Fruit fly (Drosophila melanogaster): ENCODE results near the gene CG15894.
A peak's percentile ranks its signal among the peaks of the same experiment; 100 is the strongest.

Gene CG15894

DNA sequence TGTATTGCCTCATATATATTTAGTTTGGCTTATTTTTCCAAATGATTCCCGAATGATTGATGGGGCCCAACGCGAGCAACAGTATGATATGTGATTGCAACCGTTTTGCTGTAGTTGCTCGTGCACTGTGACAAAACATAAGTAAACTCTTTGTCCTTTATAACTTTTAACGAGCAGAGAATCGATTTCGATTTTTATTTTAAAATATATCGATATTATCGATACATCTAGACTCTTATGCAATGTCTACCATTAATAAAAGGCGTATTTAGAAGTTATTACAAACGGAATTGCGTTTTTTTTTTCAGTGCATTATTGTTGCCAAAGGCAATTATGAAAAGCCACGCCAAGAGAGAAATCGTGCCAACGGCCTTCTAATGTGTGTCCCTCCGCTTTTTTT lies 6.6 kb downstream of the CG15894 start:
- no peak for TF ChIP-seq pan (optimal IDR thresholded peaks at IDR 0.05)

DNA sequence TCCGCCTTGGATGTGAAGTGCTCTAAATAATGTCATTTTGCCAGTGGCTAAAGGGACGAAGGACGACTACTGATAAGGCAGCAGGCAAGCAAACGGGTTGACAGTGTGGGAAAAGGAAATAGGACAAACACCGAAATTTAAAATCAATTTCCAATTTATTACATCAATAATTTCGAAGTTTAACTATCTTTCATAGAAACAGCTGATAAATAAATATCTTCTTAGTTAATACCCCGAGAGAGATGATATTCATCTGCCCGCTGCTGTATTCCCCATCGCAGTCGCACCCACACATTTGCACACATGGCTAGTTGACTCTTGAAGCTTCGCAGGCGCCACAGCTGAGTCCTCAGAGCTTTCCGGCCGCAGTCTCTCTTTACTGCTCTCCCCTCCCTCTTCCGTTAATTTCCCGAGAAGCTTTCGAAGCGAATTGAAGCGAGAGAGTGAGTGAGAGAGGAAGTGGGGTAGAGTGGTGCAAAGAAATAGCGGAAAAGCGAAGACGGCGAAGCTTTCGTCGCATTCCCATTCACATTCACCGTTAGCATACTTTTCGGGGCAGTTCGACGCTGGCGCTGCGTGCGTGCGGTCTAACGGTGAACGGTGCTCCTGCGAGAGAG lies 8.0 kb downstream of the CG15894 start:
- TF ChIP-seq psq (optimal IDR thresholded peaks at IDR 0.05) = no peak
- no peak for TF ChIP-seq Dll (optimal IDR thresholded peaks at IDR 0.05)
- no peak for TF ChIP-seq CG8478 (optimal IDR thresholded peaks at IDR 0.05)
- TF ChIP-seq EcR (GFP tag; optimal IDR thresholded peaks at IDR 0.05) = no peak
- TF ChIP-seq pan (optimal IDR thresholded peaks at IDR 0.05) = no peak
- no peak for TF ChIP-seq usp (GFP tag; optimal IDR thresholded peaks at IDR 0.05)

DNA sequence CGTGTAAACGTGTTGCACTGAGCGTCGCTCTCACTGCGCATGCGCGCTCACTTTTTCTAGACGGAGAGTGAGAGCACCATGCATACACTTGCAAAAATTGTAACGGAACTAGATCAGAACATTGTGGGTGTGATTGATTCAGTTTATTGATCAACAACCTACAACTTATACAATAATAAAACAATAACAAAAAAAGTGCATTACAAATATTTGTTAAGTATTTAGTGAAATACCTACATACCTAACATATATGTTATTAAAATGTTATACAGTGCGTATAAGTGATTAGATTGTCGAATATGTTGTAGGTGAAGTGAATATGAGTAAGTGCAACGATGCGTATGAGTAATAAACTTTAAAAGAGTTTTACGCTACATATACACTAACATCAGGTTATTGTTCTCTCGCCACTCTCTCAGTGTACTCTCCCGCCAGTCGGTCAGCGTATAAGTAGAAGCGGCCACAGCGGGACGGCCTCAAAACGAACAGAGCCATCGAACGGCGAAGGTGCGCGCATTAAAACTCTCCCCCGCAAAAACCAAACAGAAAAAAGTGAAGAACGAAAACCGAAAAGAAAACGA lies 21.4 kb downstream of the CG15894 start, which contains the start of gene CG42240:
TSS of gene CG42240 (plus strand) at position 474 of the 581 bp plus-strand sequence.
- no peak for TF ChIP-seq pan (optimal IDR thresholded peaks at IDR 0.05)
- no peak for TF ChIP-seq Dll (optimal IDR thresholded peaks at IDR 0.05)
- TF ChIP-seq psq (optimal IDR thresholded peaks at IDR 0.05) = no peak
- no peak for TF ChIP-seq CG8478 (optimal IDR thresholded peaks at IDR 0.05)
- no peak for TF ChIP-seq usp (GFP tag; optimal IDR thresholded peaks at IDR 0.05)
- TF ChIP-seq EcR (GFP tag; optimal IDR thresholded peaks at IDR 0.05) = no peak

DNA sequence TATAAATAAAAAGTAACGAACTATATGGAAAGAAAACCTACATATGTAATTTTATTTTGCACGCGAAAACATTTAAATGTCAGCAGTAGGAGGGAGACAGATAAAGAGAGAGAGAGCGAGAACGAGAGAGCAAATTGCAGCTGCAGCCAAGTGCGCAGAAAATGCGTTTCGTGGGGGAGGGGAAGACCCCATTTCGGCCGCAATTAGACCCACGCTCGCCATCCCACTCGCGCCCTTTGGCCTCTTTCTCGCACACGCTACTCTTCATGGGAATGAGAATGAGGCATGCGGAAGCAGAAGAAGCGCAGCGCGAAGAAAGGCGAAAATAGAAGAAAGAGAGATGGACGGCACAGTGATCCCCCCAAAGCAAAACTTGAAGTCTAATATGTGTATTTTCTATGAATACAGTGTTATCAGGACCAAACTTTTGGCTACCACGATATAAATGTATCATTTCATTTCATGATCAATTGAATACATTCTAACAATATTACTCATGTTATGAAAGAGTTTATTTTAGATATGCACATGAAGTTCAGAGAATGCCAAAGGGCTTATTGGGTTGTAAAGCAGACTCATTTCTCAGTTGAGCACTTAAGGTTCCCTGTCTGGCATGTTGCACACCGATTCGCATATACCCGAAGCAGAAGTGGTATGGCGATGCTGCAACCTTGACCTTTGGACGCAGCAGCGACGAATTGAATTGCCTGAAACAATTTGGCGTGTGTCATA lies 24.1 kb downstream of the CG15894 start:
- TF ChIP-seq pan (optimal IDR thresholded peaks at IDR 0.05) (no peak), psq (optimal IDR thresholded peaks at IDR 0.05) (no peak), usp (GFP tag; optimal IDR thresholded peaks at IDR 0.05) (no peak), Dll (optimal IDR thresholded peaks at IDR 0.05) (no peak), EcR (GFP tag; optimal IDR thresholded peaks at IDR 0.05) (no peak)

DNA sequence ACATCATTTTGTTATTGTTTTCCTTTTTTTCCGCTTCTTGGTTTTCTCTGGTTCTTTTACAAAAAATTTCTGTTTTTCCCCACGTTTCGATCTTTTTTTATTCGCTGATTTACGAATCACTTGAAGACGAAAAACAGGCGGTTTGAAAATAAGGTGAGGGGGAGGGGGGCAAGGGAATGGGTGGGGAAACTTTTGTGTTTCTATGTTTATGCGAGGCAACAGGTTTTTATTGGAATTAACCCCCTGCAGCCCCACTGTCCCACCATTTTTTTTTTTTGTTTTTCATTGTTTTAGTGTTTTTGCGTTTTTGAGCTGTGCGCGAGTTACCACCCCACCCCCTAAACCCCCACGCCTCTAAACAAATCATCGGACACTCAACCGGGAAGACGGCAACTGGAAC lies 25.9 kb downstream of the CG15894 start:
- TF ChIP-seq EcR (GFP tag; optimal IDR thresholded peaks at IDR 0.05) (no peak), psq (optimal IDR thresholded peaks at IDR 0.05) (no peak), pan (optimal IDR thresholded peaks at IDR 0.05) (no peak), Dll (optimal IDR thresholded peaks at IDR 0.05) (no peak), CG8478 (optimal IDR thresholded peaks at IDR 0.05) (no peak)

DNA sequence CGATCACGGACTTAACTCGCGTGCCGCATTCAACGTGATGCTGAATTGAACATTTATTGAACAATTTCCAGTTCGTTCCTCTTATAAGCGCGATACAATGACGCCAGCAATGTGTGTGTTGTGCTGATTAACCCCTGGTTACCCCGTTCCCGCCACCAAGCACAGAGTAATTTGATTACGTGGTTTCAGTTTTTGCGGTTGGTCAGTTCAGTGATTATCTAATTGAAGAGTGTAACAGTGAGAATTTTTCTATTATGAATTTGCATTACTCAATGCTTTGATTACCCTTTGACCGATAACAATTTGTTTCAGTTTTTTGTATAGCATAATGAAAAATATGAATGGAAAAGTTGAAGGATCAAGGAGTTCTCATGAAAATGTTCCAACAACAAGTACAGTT lies 28.7 kb downstream of the CG15894 start, which contains the start of gene CG3842:
TSS of gene CG3842 (plus strand) at position 61 of the 400 bp plus-strand sequence.
- no peak for TF ChIP-seq EcR (GFP tag; optimal IDR thresholded peaks at IDR 0.05)
- no peak for TF ChIP-seq psq (optimal IDR thresholded peaks at IDR 0.05)
- no peak for TF ChIP-seq CG8478 (optimal IDR thresholded peaks at IDR 0.05)
- TF ChIP-seq pan (optimal IDR thresholded peaks at IDR 0.05) = no peak
- no peak for TF ChIP-seq usp (GFP tag; optimal IDR thresholded peaks at IDR 0.05)
- no peak for TF ChIP-seq Dll (optimal IDR thresholded peaks at IDR 0.05)

DNA sequence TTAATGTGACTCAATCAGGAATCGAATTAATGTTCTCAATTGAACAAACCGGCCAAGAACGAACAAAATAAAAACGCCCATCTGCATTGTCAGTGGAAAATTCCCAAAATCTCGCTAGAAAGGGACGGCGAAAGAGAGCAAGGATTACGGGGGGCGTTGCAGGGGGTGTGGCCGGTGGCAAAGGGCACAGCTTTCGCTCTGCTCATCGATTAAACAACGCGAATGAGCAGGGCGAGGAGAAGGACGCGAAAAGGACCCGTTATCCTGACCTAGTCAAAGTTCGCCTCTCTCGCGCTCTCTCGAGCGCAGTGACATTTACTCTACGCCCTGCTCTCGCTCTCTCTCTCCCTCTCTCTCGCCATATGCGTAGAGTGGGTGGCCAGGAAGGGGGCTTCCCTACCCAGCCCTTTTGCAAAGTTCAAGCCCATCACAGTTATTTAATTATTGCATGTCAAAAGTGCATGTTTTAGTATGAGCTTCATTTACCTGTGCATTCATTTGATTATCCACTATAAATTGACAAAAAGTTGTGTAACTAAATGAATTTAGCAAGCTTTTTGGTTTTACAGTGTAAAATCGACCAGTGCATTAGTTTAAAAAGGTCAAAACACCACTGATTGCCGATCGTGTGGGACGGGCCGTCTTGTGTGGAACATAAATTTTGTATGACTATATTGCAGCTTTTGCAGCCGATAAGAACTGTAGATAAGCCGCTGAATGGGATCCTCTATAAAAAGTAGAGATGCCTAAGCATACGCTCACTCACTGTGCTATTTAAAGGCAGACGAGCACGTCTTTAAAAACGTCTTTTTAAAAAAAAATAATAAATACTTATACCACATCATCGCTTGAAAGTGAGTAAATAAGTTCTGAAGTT lies 30.0 kb downstream of the CG15894 start:
- no peak for TF ChIP-seq pan (optimal IDR thresholded peaks at IDR 0.05)
- no peak for TF ChIP-seq CG8478 (optimal IDR thresholded peaks at IDR 0.05)
- no peak for TF ChIP-seq Dll (optimal IDR thresholded peaks at IDR 0.05)
- TF ChIP-seq psq (optimal IDR thresholded peaks at IDR 0.05) = no peak
- no peak for TF ChIP-seq usp (GFP tag; optimal IDR thresholded peaks at IDR 0.05)
- TF ChIP-seq EcR (GFP tag; optimal IDR thresholded peaks at IDR 0.05) = no peak

DNA sequence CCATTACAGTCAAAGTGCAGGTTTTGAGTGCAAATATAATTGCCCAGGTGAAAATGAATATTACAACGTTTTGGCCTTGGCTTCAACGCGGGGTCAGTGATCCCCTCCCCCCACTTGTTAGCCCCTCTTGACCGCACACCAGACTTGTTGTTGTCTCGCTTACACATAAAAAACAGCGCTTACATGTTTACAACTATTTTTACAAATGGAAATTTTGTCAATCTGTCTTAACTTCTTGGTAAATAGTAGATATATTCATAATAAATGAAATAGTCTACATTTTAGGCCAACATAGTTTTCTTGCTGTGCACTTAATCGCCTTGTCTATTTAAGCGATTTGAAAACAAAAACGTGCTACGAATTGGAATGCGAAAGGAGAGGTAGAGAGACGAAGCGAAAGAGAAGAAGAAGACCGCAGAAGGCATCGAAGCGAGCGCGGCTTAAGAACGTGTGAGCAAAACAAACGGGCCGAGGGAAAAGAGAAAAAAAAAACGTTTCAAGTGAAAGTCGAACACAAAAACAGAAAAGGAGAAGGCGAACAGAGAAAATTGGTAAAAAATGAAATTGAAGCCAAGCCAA lies 31.0 kb downstream of the CG15894 start:
- TF ChIP-seq usp (GFP tag; optimal IDR thresholded peaks at IDR 0.05) (no peak), psq (optimal IDR thresholded peaks at IDR 0.05) (no peak), pan (optimal IDR thresholded peaks at IDR 0.05) (no peak), EcR (GFP tag; optimal IDR thresholded peaks at IDR 0.05) (peak in 1 of 2 experiments; percentile 30), Dll (optimal IDR thresholded peaks at IDR 0.05) (no peak)

DNA sequence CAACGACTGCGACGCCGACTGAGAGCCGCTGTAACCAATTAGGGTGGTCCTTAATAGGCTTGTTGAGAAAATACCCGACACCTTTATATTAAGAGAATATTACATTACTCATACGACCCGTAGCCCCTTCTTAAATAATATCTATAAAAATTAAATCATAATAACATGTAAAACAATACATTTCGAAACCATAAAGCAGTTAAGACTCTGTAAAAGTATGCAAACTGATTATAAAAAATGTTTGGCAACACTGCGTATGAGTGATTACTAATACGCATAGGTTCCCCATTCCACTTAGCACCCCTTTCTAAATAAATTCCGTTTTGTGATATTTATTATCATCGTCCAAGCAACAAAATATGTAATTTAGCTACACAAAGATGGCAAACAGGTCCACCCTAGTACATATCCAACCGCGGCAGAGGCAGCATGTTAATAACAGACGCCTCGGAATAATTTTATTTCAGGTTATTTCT lies 31.6 kb downstream of the CG15894 start:
- TF ChIP-seq CG8478 (optimal IDR thresholded peaks at IDR 0.05) = no peak
- no peak for TF ChIP-seq pan (optimal IDR thresholded peaks at IDR 0.05)
- TF ChIP-seq Dll (optimal IDR thresholded peaks at IDR 0.05) = no peak
- no peak for TF ChIP-seq EcR (GFP tag; optimal IDR thresholded peaks at IDR 0.05)
- no peak for TF ChIP-seq psq (optimal IDR thresholded peaks at IDR 0.05)
- no peak for TF ChIP-seq usp (GFP tag; optimal IDR thresholded peaks at IDR 0.05)

DNA sequence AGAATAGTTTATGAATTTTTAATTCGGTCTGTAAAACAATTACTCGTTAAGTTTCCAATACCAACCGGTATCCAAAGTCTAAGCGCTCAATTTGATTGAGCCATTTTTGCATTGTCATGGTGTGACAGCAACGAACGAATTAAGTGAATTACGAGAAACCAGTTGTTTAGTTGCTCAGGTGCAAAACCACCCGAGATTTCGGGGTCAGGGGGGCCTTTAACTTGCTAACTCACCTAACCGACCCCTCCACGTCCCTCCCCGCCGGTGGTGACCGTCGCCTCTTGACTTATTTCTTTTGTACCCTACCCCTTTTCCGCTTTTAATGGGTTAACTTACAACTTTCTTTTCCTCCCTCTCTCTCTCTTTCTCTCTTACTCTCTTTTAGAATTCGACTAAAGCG lies 32.7 kb downstream of the CG15894 start:
- TF ChIP-seq CG8478 (optimal IDR thresholded peaks at IDR 0.05) = no peak
- TF ChIP-seq pan (optimal IDR thresholded peaks at IDR 0.05) = no peak
- TF ChIP-seq psq (optimal IDR thresholded peaks at IDR 0.05) = no peak
- no peak for TF ChIP-seq EcR (GFP tag; optimal IDR thresholded peaks at IDR 0.05)
- TF ChIP-seq usp (GFP tag; optimal IDR thresholded peaks at IDR 0.05) = no peak
- no peak for TF ChIP-seq Dll (optimal IDR thresholded peaks at IDR 0.05)

DNA sequence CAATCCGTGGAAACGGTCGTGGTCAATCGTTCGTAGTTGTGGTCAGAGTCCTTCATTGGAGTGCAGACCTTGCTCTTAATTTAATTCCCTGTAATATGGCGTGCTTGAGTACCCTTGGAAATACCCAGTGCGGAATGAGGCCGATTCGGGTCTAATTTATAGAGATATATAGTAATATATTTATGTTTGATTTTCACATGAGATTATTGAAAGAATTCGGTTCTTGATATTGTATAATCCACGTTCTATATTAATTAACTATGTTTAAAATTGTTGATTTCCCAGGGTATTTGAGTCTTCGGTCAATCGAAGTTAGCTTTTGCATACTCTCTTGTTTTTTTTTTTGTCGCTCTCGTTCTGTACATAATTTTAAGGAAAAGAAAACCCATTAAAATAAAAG lies 34.3 kb downstream of the CG15894 start:
- TF ChIP-seq pan (optimal IDR thresholded peaks at IDR 0.05) (peak; percentile 76), psq (optimal IDR thresholded peaks at IDR 0.05) (no peak)
